Worm (Caenorhabditis elegans) whole organism, late embryonic: Measurements from ENCODE around the gene W10G11.3.

Experiments used
- F13H6.1 ChIP-seq: sonication (generic microtip); optimal IDR thresholded peaks from 2 replicates; lab custom pipeline; 2016; ENCODE audit warnings: missing genetic modification characterization, missing compliant biosample characterization
- K02D7.2 ChIP-seq: sonication (generic microtip); optimal IDR thresholded peaks from 2 replicates; lab custom pipeline; 2017; ENCODE audit warnings: mild to moderate bottlenecking, missing genetic modification characterization, missing compliant biosample characterization
- Y22D7AL.16 ChIP-seq: sonication (generic microtip); optimal IDR thresholded peaks from 2 replicates; lab custom pipeline; 2016; ENCODE audit warnings: missing genetic modification characterization, missing compliant biosample characterization
- ahr-1 ChIP-seq: sonication (generic microtip); optimal IDR thresholded peaks from 2 replicates; lab custom pipeline; 2016; ENCODE audit warnings: missing genetic modification characterization, missing compliant biosample characterization
- ceh-14 ChIP-seq: sonication (generic microtip); optimal IDR thresholded peaks from 2 replicates; lab custom pipeline; 2016; ENCODE audit warnings: missing genotype, missing genetic modification characterization, missing compliant biosample characterization
- ceh-18 ChIP-seq: sonication (generic microtip); optimal IDR thresholded peaks from 2 replicates; lab custom pipeline; 2016; ENCODE audit warnings: missing genetic modification characterization, missing compliant biosample characterization
- ceh-2 ChIP-seq: sonication (generic microtip); optimal IDR thresholded peaks from 2 replicates; lab custom pipeline; 2016; ENCODE audit warnings: missing genotype, missing genetic modification characterization, missing compliant biosample characterization
- ceh-22 ChIP-seq: sonication (generic microtip); optimal IDR thresholded peaks from 2 replicates; lab custom pipeline; 2017; ENCODE audit warnings: missing biosample characterization, missing genetic modification characterization
- ceh-30 ChIP-seq: fragments of 150-350 bp; optimal IDR thresholded peaks from 2 replicates; lab custom pipeline; 2014; ENCODE audit warnings: missing biosample characterization, missing genetic modification characterization
- ceh-31 ChIP-seq: sonication (generic microtip); optimal IDR thresholded peaks from 2 replicates; lab custom pipeline; 2016; ENCODE audit warnings: missing genetic modification characterization, missing compliant biosample characterization
- ceh-45 ChIP-seq: fragments of 200-800 bp; sonication (Bioruptor generic); IDR thresholded peaks from 2 replicates; pipeline ENCODE4 v1.3.6; 2022; ENCODE audit warnings: missing genetic modification reagents, missing genetic modification characterization, missing compliant biosample characterization
- ceh-48 ChIP-seq: sonication (generic microtip); optimal IDR thresholded peaks from 2 replicates; lab custom pipeline; 2016; ENCODE audit warnings: missing genetic modification characterization, inconsistent platforms, missing compliant biosample characterization
- ceh-6 ChIP-seq: fragments of 200-800 bp; sonication (Bioruptor generic); optimal IDR thresholded peaks from 2 replicates; lab custom pipeline; 2018; ENCODE audit warnings: mild to moderate bottlenecking, missing genetic modification characterization, missing compliant biosample characterization
- ceh-9 ChIP-seq: sonication (generic microtip); optimal IDR thresholded peaks from 2 replicates; lab custom pipeline; 2016; ENCODE audit warnings: mild to moderate bottlenecking, missing genetic modification characterization, inconsistent platforms, missing compliant biosample characterization
- che-1 ChIP-seq: sonication (generic microtip); optimal IDR thresholded peaks from 2 replicates; lab custom pipeline; 2016; ENCODE audit warnings: mild to moderate bottlenecking, missing genetic modification characterization, missing compliant biosample characterization
- dmd-4 ChIP-seq: sonication (generic microtip); optimal IDR thresholded peaks from 2 replicates; lab custom pipeline; 2016; ENCODE audit warnings: borderline replicate concordance, missing genetic modification characterization, missing compliant biosample characterization
- dve-1 ChIP-seq: sonication (generic microtip); optimal IDR thresholded peaks from 2 replicates; lab custom pipeline; 2017; ENCODE audit warnings: antibody characterized with exemption, mild to moderate bottlenecking, missing genetic modification characterization, missing compliant biosample characterization
- elt-2 ChIP-seq: sonication (generic microtip); optimal IDR thresholded peaks from 2 replicates; lab custom pipeline; 2016; ENCODE audit warnings: missing genetic modification reagents, missing genetic modification characterization, missing compliant biosample characterization
- elt-4 ChIP-seq: sonication (generic microtip); optimal IDR thresholded peaks from 2 replicates; lab custom pipeline; 2016; ENCODE audit warnings: missing genetic modification characterization, missing compliant biosample characterization
- ets-4 ChIP-seq: sonication (generic microtip); optimal IDR thresholded peaks from 2 replicates; lab custom pipeline; 2016; ENCODE audit warnings: missing genetic modification characterization, missing compliant biosample characterization
- eyg-1 ChIP-seq: sonication (generic microtip); optimal IDR thresholded peaks from 2 replicates; lab custom pipeline; 2016; ENCODE audit warnings: missing genotype, missing genetic modification characterization, missing compliant biosample characterization
- fkh-6 ChIP-seq: sonication (generic microtip); optimal IDR thresholded peaks from 2 replicates; lab custom pipeline; 2016; ENCODE audit warnings: missing genetic modification characterization, missing compliant biosample characterization
- hlh-13 ChIP-seq: fragments of 200-800 bp; sonication (Bioruptor generic); optimal IDR thresholded peaks from 2 replicates; lab custom pipeline; 2018; ENCODE audit warnings: mild to moderate bottlenecking, missing genetic modification characterization, missing compliant biosample characterization
- hlh-15 ChIP-seq: sonication (generic microtip); optimal IDR thresholded peaks from 2 replicates; lab custom pipeline; 2016; ENCODE audit warnings: missing genetic modification characterization, missing compliant biosample characterization
- hlh-30 ChIP-seq: sonication (generic microtip); optimal IDR thresholded peaks from 2 replicates; lab custom pipeline; 2017; ENCODE audit warnings: antibody characterized with exemption, missing genetic modification characterization, missing compliant biosample characterization; ENCODE audit not compliant: insufficient read depth
- hlh-6 ChIP-seq: sonication (generic microtip); optimal IDR thresholded peaks from 2 replicates; lab custom pipeline; 2016; ENCODE audit warnings: missing genotype, missing genetic modification characterization, missing compliant biosample characterization
- lim-6 ChIP-seq: sonication (generic microtip); optimal IDR thresholded peaks from 2 replicates; lab custom pipeline; 2016; ENCODE audit warnings: missing genetic modification characterization, missing compliant biosample characterization
- madf-2 ChIP-seq: sonication (generic microtip); optimal IDR thresholded peaks from 2 replicates; lab custom pipeline; 2017; ENCODE audit warnings: missing genetic modification characterization, missing compliant biosample characterization
- mec-3 ChIP-seq: sonication (generic microtip); optimal IDR thresholded peaks from 2 replicates; lab custom pipeline; 2016; ENCODE audit warnings: borderline replicate concordance, missing genetic modification characterization, missing compliant biosample characterization
- nfya-1 ChIP-seq: sonication (generic microtip); optimal IDR thresholded peaks from 2 replicates; lab custom pipeline; 2017; ENCODE audit warnings: missing genetic modification characterization, mild to moderate bottlenecking, missing compliant biosample characterization, antibody characterized with exemption, moderate library complexity
- nhr-11 ChIP-seq: fragments of 150-350 bp; optimal IDR thresholded peaks from 2 replicates; lab custom pipeline; 2014; ENCODE audit warnings: missing biosample characterization, missing genetic modification characterization
- npax-4 ChIP-seq: sonication (generic microtip); optimal IDR thresholded peaks from 2 replicates; lab custom pipeline; 2016; ENCODE audit warnings: missing genetic modification characterization, missing compliant biosample characterization
- odd-2 ChIP-seq: sonication (generic microtip); optimal IDR thresholded peaks from 2 replicates; lab custom pipeline; 2017; ENCODE audit warnings: antibody characterized with exemption, mild to moderate bottlenecking, missing genetic modification characterization, missing compliant biosample characterization
- pax-1 ChIP-seq: fragments of 150-350 bp; optimal IDR thresholded peaks from 2 replicates; lab custom pipeline; 2014; ENCODE audit warnings: missing biosample characterization, missing genetic modification characterization
- pha-2 ChIP-seq: sonication (generic microtip); optimal IDR thresholded peaks from 2 replicates; lab custom pipeline; 2017; ENCODE audit warnings: mild to moderate bottlenecking, missing genetic modification characterization, missing compliant biosample characterization
- pqm-1 ChIP-seq: sonication (generic microtip); optimal IDR thresholded peaks from 2 replicates; lab custom pipeline; 2016; ENCODE audit warnings: missing genetic modification characterization, missing compliant biosample characterization
- pros-1 ChIP-seq: fragments of 150-350 bp; optimal IDR thresholded peaks from 2 replicates; lab custom pipeline; 2014; ENCODE audit warnings: missing biosample characterization, missing genetic modification reagents, missing genetic modification characterization
- sox-4 ChIP-seq: sonication (generic microtip); optimal IDR thresholded peaks from 2 replicates; lab custom pipeline; 2017; ENCODE audit warnings: mild to moderate bottlenecking, missing genetic modification characterization, inconsistent platforms, missing compliant biosample characterization
- unc-3 ChIP-seq, 2 experiments: fragments of 200-800 bp in 1 of 2; sonication (Bioruptor generic) in 1 of 2; sonication (generic microtip) in 1 of 2; conservative IDR thresholded peaks in 1 of 2; optimal IDR thresholded peaks in 1 of 2; 2 replicates each; pipeline versions ENCODE4 v1.3.6 to Lab custom; 2016 to 2022; ENCODE audit warnings: missing compliant biosample characterization in 2 of 2, missing genetic modification characterization in 2 of 2, missing genetic modification reagents in 1 of 2
- unc-42 ChIP-seq: sonication (generic microtip); optimal IDR thresholded peaks from 2 replicates; lab custom pipeline; 2016; ENCODE audit warnings: missing genotype, missing genetic modification characterization, missing compliant biosample characterization
- unc-86 ChIP-seq: sonication (generic microtip); optimal IDR thresholded peaks from 2 replicates; lab custom pipeline; 2016; ENCODE audit warnings: missing genetic modification characterization, missing compliant biosample characterization

The W10G11.3 gene

ce11 chrII:3518961-3519544, 43.3 kb downstream of the W10G11.3 start, which contains the start of gene clec-126 (continued):
- TF ChIP-seq odd-2 (tag; lab: Kevin White, UChicago), result peak; percentile 58
- TF ChIP-seq unc-86 (tag; lab: Kevin White, UChicago), result peak; percentile 69
- TF ChIP-seq ceh-31 (tag; lab: Kevin White, UChicago), result peak; percentile 54
- TF ChIP-seq dve-1 (tag; lab: Kevin White, UChicago), result peak; percentile 88
- peak; percentile 64 for TF ChIP-seq nfya-1 (tag; lab: Kevin White, UChicago)
- peak; percentile 62 for TF ChIP-seq dmd-4 (tag; lab: Kevin White, UChicago)
- peak; percentile 43 for TF ChIP-seq lim-6
- TF ChIP-seq unc-3 (GFP tag; conservative IDR thresholded peaks at IDR 0.05; lab: Robert Waterston, UW), result no peak
- peak; percentile 50 for TF ChIP-seq unc-3 (tag; optimal IDR thresholded peaks at IDR 0.05; lab: Kevin White, UChicago)
- peak; percentile 54 for TF ChIP-seq hlh-13 (GFP tag; lab: Kevin White, UChicago)
- TF ChIP-seq ceh-2, result peak; percentile 67
- TF ChIP-seq nhr-11 (tag; lab: Kevin White, UChicago), result no peak
- TF ChIP-seq K02D7.2 (tag; lab: Kevin White, UChicago), result peak; percentile 61
- peak; percentile 85 for TF ChIP-seq unc-42 (tag; lab: Kevin White, UChicago)
- TF ChIP-seq ceh-45, result 0 out of 2 replicates have a peak, but pooled peaks have one; percentile 7
- TF ChIP-seq F13H6.1, result peak; percentile 12
- peak; percentile 80 for TF ChIP-seq pqm-1 (tag; lab: Kevin White, UChicago)
- TF ChIP-seq ceh-22 (tag; lab: Kevin White, UChicago), result no peak
- peak; percentile 65 for TF ChIP-seq sox-4 (tag; lab: Kevin White, UChicago)
- peak; percentile 67 for TF ChIP-seq pha-2 (tag; lab: Kevin White, UChicago)
- TF ChIP-seq hlh-6 (tag; lab: Kevin White, UChicago), result peak; percentile 85
- TF ChIP-seq ahr-1 (tag; lab: Kevin White, UChicago), result no peak
- TF ChIP-seq pros-1 (tag; lab: Kevin White, UChicago), result no peak
- peak; percentile 37 for TF ChIP-seq hlh-15 (tag; lab: Kevin White, UChicago)
- TF ChIP-seq ceh-30 (tag; lab: Kevin White, UChicago), result no peak
- peak; percentile 77 for TF ChIP-seq madf-2 (tag; lab: Kevin White, UChicago)
- TF ChIP-seq ceh-14 (tag; lab: Kevin White, UChicago), result peak; percentile 77
- peak; percentile 77 for TF ChIP-seq ceh-6 (GFP tag; lab: Kevin White, UChicago)
- peak; percentile 75 for TF ChIP-seq che-1 (tag; lab: Kevin White, UChicago)
- peak; percentile 46 for TF ChIP-seq npax-4
- TF ChIP-seq ceh-18 (tag; lab: Kevin White, UChicago), result peak; percentile 71
- TF ChIP-seq ceh-48, result peak; percentile 53
- TF ChIP-seq Y22D7AL.16 (tag; lab: Kevin White, UChicago), result peak; percentile 46
- TF ChIP-seq pax-1 (tag; lab: Kevin White, UChicago), result no peak
- peak; percentile 9 for TF ChIP-seq elt-4 (tag; lab: Kevin White, UChicago)
- TF ChIP-seq elt-2 (tag; lab: Kevin White, UChicago), result peak; percentile 93

ce11 chrII:3516175-3516574, 46.1 kb downstream of the W10G11.3 start:
- no peak for TF ChIP-seq madf-2 (tag; lab: Kevin White, UChicago)
- no peak for TF ChIP-seq eyg-1
- no peak for TF ChIP-seq hlh-30
- TF ChIP-seq fkh-6 (tag; lab: Kevin White, UChicago), result no peak
- TF ChIP-seq lim-6, result no peak
- TF ChIP-seq ets-4, result no peak
- TF ChIP-seq pros-1 (tag; lab: Kevin White, UChicago), result no peak
- TF ChIP-seq pqm-1 (tag; lab: Kevin White, UChicago), result no peak
- no peak for TF ChIP-seq mec-3
- no peak for TF ChIP-seq ceh-9 (tag; lab: Kevin White, UChicago)
